Fruit fly (Drosophila melanogaster) whole organism, prepupa: Measurements from ENCODE around the gene Cerk.

Experiments
- Blimp-1 ChIP-seq: fragments of 200-800 bp; sonication (Bioruptor generic); optimal IDR thresholded peaks from 3 replicates; lab custom pipeline; 2017; ENCODE audit warnings: missing biosample characterization, missing genetic modification characterization, mild to moderate bottlenecking, moderate library complexity, missing genetic modification reagents
- CG10631 ChIP-seq: fragments of 200-800 bp; sonication (Bioruptor generic); optimal IDR thresholded peaks from 2 replicates; lab custom pipeline; 2016; ENCODE audit warnings: missing biosample characterization, missing genetic modification characterization
- CG10669 ChIP-seq: fragments of 200-800 bp; sonication (Bioruptor generic); optimal IDR thresholded peaks from 3 replicates; lab custom pipeline; 2018; ENCODE audit warnings: missing biosample characterization, mild to moderate bottlenecking, missing genetic modification characterization, moderate library complexity
- CG11762 ChIP-seq: fragments of 200-800 bp; sonication (Bioruptor generic); optimal IDR thresholded peaks from 3 replicates; lab custom pipeline; 2016; ENCODE audit warnings: missing biosample characterization, missing genetic modification characterization; ENCODE audit not compliant: insufficient read depth
- CG11902 ChIP-seq: fragments of 200-800 bp; sonication (Bioruptor generic); optimal IDR thresholded peaks from 3 replicates; lab custom pipeline; 2016; ENCODE audit warnings: missing biosample characterization, missing genetic modification characterization
- CG15336 ChIP-seq: fragments of 200-800 bp; sonication (Bioruptor generic); IDR thresholded peaks from 2 replicates; pipeline ENCODE4 v1.3.6; 2022; ENCODE audit warnings: missing biosample characterization, missing genetic modification characterization
- CG1621 ChIP-seq: fragments of 200-800 bp; sonication (Bioruptor generic); optimal IDR thresholded peaks from 3 replicates; lab custom pipeline; 2018; ENCODE audit warnings: missing biosample characterization, mild to moderate bottlenecking, missing genetic modification characterization
- CG16779 ChIP-seq: fragments of 200-800 bp; sonication (Bioruptor generic); optimal IDR thresholded peaks from 3 replicates; lab custom pipeline; 2017; ENCODE audit warnings: missing biosample characterization, mild to moderate bottlenecking, missing genetic modification characterization
- CG31627 ChIP-seq: fragments of 200-800 bp; sonication (Bioruptor generic); optimal IDR thresholded peaks from 3 replicates; lab custom pipeline; 2016; ENCODE audit warnings: missing biosample characterization, missing genetic modification characterization
- CG32006 ChIP-seq: fragments of 200-800 bp; sonication (Bioruptor generic); optimal IDR thresholded peaks from 3 replicates; lab custom pipeline; 2017; ENCODE audit warnings: missing biosample characterization, mild to moderate bottlenecking, missing genetic modification characterization
- CG34406 ChIP-seq: fragments of 200-800 bp; sonication (Bioruptor generic); optimal IDR thresholded peaks from 3 replicates; lab custom pipeline; 2016; ENCODE audit warnings: missing biosample characterization, missing genetic modification characterization
- CG3919 ChIP-seq: fragments of 200-800 bp; sonication (Bioruptor generic); optimal IDR thresholded peaks from 3 replicates; lab custom pipeline; 2016; ENCODE audit warnings: missing biosample characterization, missing genetic modification characterization
- CG6276 ChIP-seq: fragments of 200-800 bp; sonication (Bioruptor generic); optimal IDR thresholded peaks from 2 replicates; lab custom pipeline; 2017; ENCODE audit warnings: missing biosample characterization, mild to moderate bottlenecking, missing genetic modification characterization
- CG6792 ChIP-seq: fragments of 200-800 bp; sonication (Bioruptor generic); optimal IDR thresholded peaks from 3 replicates; lab custom pipeline; 2016; ENCODE audit warnings: missing biosample characterization, missing genetic modification characterization
- CG6808 ChIP-seq: fragments of 200-800 bp; sonication (Bioruptor generic); optimal IDR thresholded peaks from 3 replicates; lab custom pipeline; 2017; ENCODE audit warnings: missing biosample characterization, missing genetic modification characterization, mild to moderate bottlenecking, moderate library complexity, missing genetic modification reagents
- CG6854 ChIP-seq: fragments of 200-800 bp; sonication (Bioruptor generic); optimal IDR thresholded peaks from 2 replicates; lab custom pipeline; 2017; ENCODE audit warnings: missing biosample characterization, mild to moderate bottlenecking, missing genetic modification characterization
- CG7368 ChIP-seq: fragments of 200-800 bp; sonication (Bioruptor generic); optimal IDR thresholded peaks from 3 replicates; lab custom pipeline; 2016; ENCODE audit warnings: missing biosample characterization, missing genetic modification characterization
- CG8119 ChIP-seq: fragments of 200-800 bp; sonication (Bioruptor generic); IDR thresholded peaks from 3 replicates; pipeline ENCODE4 v1.3.6; 2022; ENCODE audit warnings: missing biosample characterization, missing genetic modification characterization
- CG8319 ChIP-seq: fragments of 200-800 bp; sonication (Bioruptor generic); optimal IDR thresholded peaks from 3 replicates; lab custom pipeline; 2016; ENCODE audit warnings: missing biosample characterization, missing genetic modification characterization
- CG8632 ChIP-seq: fragments of 200-800 bp; sonication (Bioruptor generic); optimal IDR thresholded peaks from 3 replicates; lab custom pipeline; 2016; ENCODE audit warnings: missing biosample characterization, missing genetic modification characterization
- CG9139 ChIP-seq: fragments of 200-800 bp; sonication (Bioruptor generic); optimal IDR thresholded peaks from 3 replicates; lab custom pipeline; 2017; ENCODE audit warnings: missing biosample characterization, mild to moderate bottlenecking, missing genetic modification characterization
- Eip75B ChIP-seq: fragments of 200-800 bp; sonication (Bioruptor generic); optimal IDR thresholded peaks from 3 replicates; lab custom pipeline; 2016; ENCODE audit warnings: missing biosample characterization, missing genetic modification characterization
- Eip78C ChIP-seq: fragments of 200-800 bp; sonication (Bioruptor generic); peaks from one replicate; lab custom pipeline; 2016; ENCODE audit warnings: missing biosample characterization, missing genetic modification characterization
- Eip93F ChIP-seq: fragments of 200-800 bp; sonication (Bioruptor generic); optimal IDR thresholded peaks from 2 replicates; lab custom pipeline; 2016; ENCODE audit warnings: missing biosample characterization, mild to moderate bottlenecking, missing genetic modification characterization
- Ets21C ChIP-seq: fragments of 200-800 bp; sonication (Bioruptor generic); optimal IDR thresholded peaks from 3 replicates; lab custom pipeline; 2016; ENCODE audit warnings: missing biosample characterization, missing genetic modification characterization
- Ets96B ChIP-seq: fragments of 200-800 bp; optimal IDR thresholded peaks from 2 replicates; lab custom pipeline; 2019; ENCODE audit warnings: missing biosample characterization, mild to moderate bottlenecking, missing genetic modification characterization, moderate library complexity
- Gug ChIP-seq: fragments of 200-800 bp; sonication (Bioruptor generic); IDR thresholded peaks from 2 replicates; pipeline ENCODE4 v1.3.6; 2022; ENCODE audit warnings: missing biosample characterization, missing genetic modification characterization
- Hr38 ChIP-seq: sonication (Bioruptor generic); optimal IDR thresholded peaks from 2 replicates; lab custom pipeline; 2016; ENCODE audit warnings: missing biosample characterization, missing genetic modification characterization
- Hr39 ChIP-seq: fragments of 200-800 bp; sonication (Bioruptor generic); optimal IDR thresholded peaks from 2 replicates; lab custom pipeline; 2016; ENCODE audit warnings: missing biosample characterization, missing genetic modification characterization
- Hr4 ChIP-seq: fragments of 200-800 bp; sonication (Bioruptor generic); optimal IDR thresholded peaks from 3 replicates; lab custom pipeline; 2016; ENCODE audit warnings: missing biosample characterization, missing genetic modification characterization
- Lpt ChIP-seq: fragments of 200-800 bp; sonication (Bioruptor generic); optimal IDR thresholded peaks from 3 replicates; lab custom pipeline; 2016; ENCODE audit warnings: missing biosample characterization, missing genetic modification characterization
- Met ChIP-seq: fragments of 200-800 bp; sonication (Bioruptor generic); optimal IDR thresholded peaks from 3 replicates; lab custom pipeline; 2016; ENCODE audit warnings: missing biosample characterization, missing genetic modification characterization
- OdsH ChIP-seq: fragments of 200-800 bp; sonication (Bioruptor generic); optimal IDR thresholded peaks from 3 replicates; lab custom pipeline; 2016; ENCODE audit warnings: missing biosample characterization, missing genetic modification characterization
- Smox ChIP-seq: fragments of 200-800 bp; sonication (Bioruptor generic); optimal IDR thresholded peaks from 3 replicates; lab custom pipeline; 2016; ENCODE audit warnings: missing biosample characterization, missing genetic modification characterization
- Sox102F ChIP-seq: fragments of 200-800 bp; sonication (Bioruptor generic); optimal IDR thresholded peaks from 2 replicates; lab custom pipeline; 2016; ENCODE audit warnings: missing biosample characterization, mild to moderate bottlenecking, missing genetic modification characterization
- Sox14 ChIP-seq: fragments of 200-800 bp; sonication (Bioruptor generic); optimal IDR thresholded peaks from 3 replicates; lab custom pipeline; 2016; ENCODE audit warnings: missing biosample characterization, missing genetic modification characterization
- Sox15 ChIP-seq: fragments of 200-800 bp; sonication (Bioruptor generic); optimal IDR thresholded peaks from 3 replicates; lab custom pipeline; 2016; ENCODE audit warnings: missing biosample characterization, missing genetic modification characterization
- acj6 ChIP-seq: fragments of 200-800 bp; sonication (Bioruptor generic); optimal IDR thresholded peaks from 3 replicates; lab custom pipeline; 2016; ENCODE audit warnings: missing biosample characterization, missing genetic modification characterization
- cyc ChIP-seq: fragments of 200-800 bp; sonication (Bioruptor generic); optimal IDR thresholded peaks from 3 replicates; lab custom pipeline; 2016; ENCODE audit warnings: missing biosample characterization, missing genetic modification characterization
- dsx ChIP-seq: fragments of 200-800 bp; optimal IDR thresholded peaks from 3 replicates; lab custom pipeline; 2019; ENCODE audit warnings: missing biosample characterization, mild to moderate bottlenecking, missing genetic modification characterization, moderate library complexity; ENCODE audit not compliant: poor library complexity, severe bottlenecking
- esn ChIP-seq: fragments of 200-800 bp; sonication (Bioruptor generic); optimal IDR thresholded peaks from 2 replicates; lab custom pipeline; 2016; ENCODE audit warnings: missing biosample characterization, mild to moderate bottlenecking, missing genetic modification characterization, moderate library complexity
- fd59A ChIP-seq: fragments of 200-800 bp; sonication (Bioruptor generic); optimal IDR thresholded peaks from 2 replicates; lab custom pipeline; 2017; ENCODE audit warnings: missing biosample characterization, mild to moderate bottlenecking, missing genetic modification characterization, missing genetic modification reagents
- fd85E ChIP-seq: fragments of 200-800 bp; sonication (Bioruptor generic); optimal IDR thresholded peaks from 3 replicates; lab custom pipeline; 2016; ENCODE audit warnings: missing biosample characterization, missing genetic modification characterization
- fkh ChIP-seq: fragments of 200-800 bp; sonication (Bioruptor generic); optimal IDR thresholded peaks from 3 replicates; lab custom pipeline; 2017; ENCODE audit warnings: missing biosample characterization, mild to moderate bottlenecking, missing genetic modification characterization, moderate library complexity
- lz ChIP-seq: fragments of 200-800 bp; sonication (Bioruptor generic); optimal IDR thresholded peaks from 3 replicates; lab custom pipeline; 2016; ENCODE audit warnings: missing biosample characterization, missing genetic modification characterization
- pdm3 ChIP-seq: fragments of 200-800 bp; sonication (Bioruptor generic); optimal IDR thresholded peaks from 3 replicates; lab custom pipeline; 2016; ENCODE audit warnings: missing biosample characterization, missing genetic modification characterization
- salr ChIP-seq, 2 experiments: fragments of 200-800 bp; sonication (Bioruptor generic); optimal IDR thresholded peaks; 3 replicates each; lab custom pipeline; 2016 to 2018; ENCODE audit warnings: missing biosample characterization in 2 of 2, missing genetic modification characterization in 2 of 2, mild to moderate bottlenecking in 1 of 2
- spab ChIP-seq: fragments of 200-800 bp; sonication (Bioruptor generic); optimal IDR thresholded peaks from 2 replicates; lab custom pipeline; 2017; ENCODE audit warnings: missing biosample characterization, mild to moderate bottlenecking, missing genetic modification characterization, missing genetic modification reagents
- ss ChIP-seq, 2 experiments: fragments of 200-800 bp; sonication (Bioruptor generic); optimal IDR thresholded peaks; 2 replicates in 1 of 2; 3 replicates in 1 of 2; lab custom pipeline; 2017 to 2018; ENCODE audit warnings: mild to moderate bottlenecking in 2 of 2, missing biosample characterization in 2 of 2, missing genetic modification characterization in 2 of 2, moderate library complexity in 1 of 2
- svp ChIP-seq: fragments of 200-800 bp; sonication (Bioruptor generic); peaks from one replicate; lab custom pipeline; 2016; ENCODE audit warnings: missing biosample characterization, missing genetic modification characterization
- topi ChIP-seq: fragments of 200-800 bp; sonication (Bioruptor generic); optimal IDR thresholded peaks from 3 replicates; lab custom pipeline; 2016; ENCODE audit warnings: missing biosample characterization, missing genetic modification characterization

The Cerk gene

dm6 chr3R:5331764-5332405 is 36.2 kb downstream of the Cerk start:
- TF ChIP-seq fd59A (GFP tag; lab: Kevin White, UChicago) (peak; percentile 35), pdm3 (GFP tag; lab: Kevin White, UChicago) (peak; percentile 49), Blimp-1 (GFP tag; lab: Kevin White, UChicago) (peak; percentile 82), Ets21C (GFP tag; lab: Kevin White, UChicago) (no peak), CG6808 (GFP tag; lab: Kevin White, UChicago) (peak; percentile 50), CG8319 (GFP tag; lab: Kevin White, UChicago) (peak; percentile 11), Hr4 (GFP tag; lab: Kevin White, UChicago) (no peak), CG1621 (tag; lab: Kevin White, UChicago) (peak; percentile 21), CG31627 (GFP tag; lab: Kevin White, UChicago) (peak; percentile 51), Met (peak; percentile 49), fd85E (GFP tag; lab: Kevin White, UChicago) (no peak), CG8632 (GFP tag; lab: Kevin White, UChicago) (peak; percentile 24), Sox14 (GFP tag; lab: Kevin White, UChicago) (peak; percentile 69), Sox102F (GFP tag; lab: Kevin White, UChicago) (peak; percentile 50), CG6854 (GFP tag; lab: Kevin White, UChicago) (peak; percentile 83), CG7368 (peak; percentile 38), CG11902 (GFP tag; lab: Kevin White, UChicago) (peak; percentile 15), Lpt (GFP tag; lab: Kevin White, UChicago) (no peak), fkh (GFP tag; lab: Kevin White, UChicago) (no peak), lz (GFP tag; lab: Kevin White, UChicago) (peak; percentile 49), acj6 (GFP tag; lab: Kevin White, UChicago) (peak; percentile 52), OdsH (GFP tag; lab: Kevin White, UChicago) (peak; percentile 60), CG34406 (GFP tag; lab: Kevin White, UChicago) (peak; percentile 43), CG32006 (GFP tag; lab: Kevin White, UChicago) (no peak), Gug (GFP tag; lab: Robert Waterston, UW) (no peak), Ets96B (tag; lab: Kevin White, UChicago) (peak; percentile 72), Eip78C (GFP tag; lab: Kevin White, UChicago) (peak; percentile 91), salr (GFP tag; optimal IDR thresholded peaks at IDR 0.05; lab: Kevin White, UChicago) (no peak), Eip93F (GFP tag; lab: Kevin White, UChicago) (no peak), CG11762 (no peak), spab (GFP tag; lab: Kevin White, UChicago) (peak; percentile 61), dsx (GFP tag; lab: Kevin White, UChicago) (peak; percentile 68), CG6792 (GFP tag; lab: Kevin White, UChicago) (peak; percentile 52), CG16779 (no peak), svp (GFP tag; lab: Kevin White, UChicago) (peak; percentile 76), ss (GFP tag; optimal IDR thresholded peaks at IDR 0.05; lab: Kevin White, UChicago) (peak; percentile 25 to 66), CG6276 (GFP tag; lab: Kevin White, UChicago) (no peak), Eip75B (GFP tag; lab: Kevin White, UChicago) (peak; percentile 65), CG8119 (GFP tag; lab: Robert Waterston, UW) (no peak), CG15336 (no peak), CG9139 (no peak), CG3919 (peak; percentile 53), Sox15 (GFP tag; lab: Kevin White, UChicago) (peak; percentile 43), cyc (GFP tag; lab: Kevin White, UChicago) (peak; percentile 46), Smox (peak; percentile 59), esn (GFP tag; lab: Kevin White, UChicago) (peak; percentile 71), CG10669 (GFP tag; lab: Kevin White, UChicago) (peak; percentile 70), topi (GFP tag; lab: Kevin White, UChicago) (peak; percentile 62), Hr38 (GFP tag; lab: Kevin White, UChicago) (no peak), CG10631 (GFP tag; lab: Kevin White, UChicago) (peak; percentile 63), Hr39 (peak; percentile 39)
